Fruit fly (Drosophila melanogaster): ENCODE measurements around the gene Tcs4.

The Tcs4 gene

dm6 chrX:19651757-19652419, 49.7 kb downstream of the Tcs4 start, which contains the start of the genes Ranbp21 and Elys:
Gene Ranbp21, minus strand, starts transcription at chrX:19652269.
Gene Elys, plus strand, starts transcription at chrX:19652305.
- TF ChIP-seq Sin3A (optimal IDR thresholded peaks at IDR 0.05) (no peak), insv (optimal IDR thresholded peaks at IDR 0.05) (no peak), psq (optimal IDR thresholded peaks at IDR 0.05) (no peak), ttk (optimal IDR thresholded peaks at IDR 0.05) (no peak), Myc (optimal IDR thresholded peaks at IDR 0.05) (no peak)

All from Kc167 (cell line).